Worm (Caenorhabditis elegans): Measurements from ENCODE around the gene M151.10.
A peak's percentile ranks its signal among the peaks of the same experiment; 100 is the strongest.

M151.10 gene

DNA sequence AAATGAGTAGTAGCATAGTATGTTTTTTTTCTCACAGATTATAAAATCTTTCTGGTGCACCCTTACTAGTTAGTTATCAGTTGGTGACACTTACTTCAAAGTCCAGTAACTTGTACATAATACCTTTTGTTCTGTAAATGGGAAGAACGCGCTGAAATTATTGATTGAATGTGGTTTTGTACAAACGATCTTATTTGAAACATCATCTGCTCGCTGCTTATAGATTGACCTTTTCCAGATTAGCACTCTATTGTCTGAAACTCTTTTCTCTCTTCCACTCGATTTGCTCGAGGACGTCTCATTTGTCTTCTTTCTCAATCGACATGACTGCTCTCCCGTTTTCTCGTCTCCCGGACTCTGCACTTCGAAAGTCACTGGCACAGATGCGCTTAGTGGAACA is 7.0 kb upstream of the M151.10 start, which contains the start of gene fbxb-33:
TSS of gene fbxb-33 (plus strand) at position 301 of the 400 bp plus-strand sequence.
- no peak for TF ChIP-seq nhr-41 (GFP tag; IDR thresholded peaks at IDR 0.05)
- TF ChIP-seq zag-1 (tag; optimal IDR thresholded peaks at IDR 0.05): no peak
- TF ChIP-seq hmg-1.1 (GFP tag; IDR thresholded peaks at IDR 0.05): no peak
- TF ChIP-seq nhr-28 (tag; optimal IDR thresholded peaks at IDR 0.05): no peak
- no peak for TF ChIP-seq ceh-20 (GFP tag; IDR thresholded peaks at IDR 0.05)
- no peak for TF ChIP-seq mdl-1 (tag; optimal IDR thresholded peaks at IDR 0.05)
- no peak for TF ChIP-seq F26F4.8 (GFP tag; conservative IDR thresholded peaks at IDR 0.05)

DNA sequence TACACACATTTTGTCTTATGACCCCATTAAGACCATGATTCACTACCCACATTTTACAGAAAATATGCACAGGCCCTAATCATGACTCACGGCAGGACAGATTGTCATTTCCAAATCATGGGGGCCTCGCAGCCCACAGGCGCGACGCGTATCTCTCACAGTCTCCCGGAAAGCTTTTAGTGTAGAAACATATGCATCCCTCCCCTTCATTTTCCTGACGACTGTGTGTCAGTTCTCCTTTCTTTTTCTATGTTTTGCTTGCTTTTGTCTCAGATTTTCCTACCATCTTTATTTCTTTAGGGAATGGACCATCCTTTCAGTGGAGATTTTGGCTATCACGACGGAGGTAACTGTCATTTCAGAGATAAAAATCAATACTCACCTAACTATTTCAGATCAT is 1.1 kb upstream of the M151.10 start, which contains the start of gene M151.1:
TSS of gene M151.1 (plus strand) at position 301 of the 400 bp plus-strand sequence.
- no peak for TF ChIP-seq zip-11 (GFP tag; IDR thresholded peaks at IDR 0.05)
- no peak for TF ChIP-seq lsy-2 (tag; optimal IDR thresholded peaks at IDR 0.05)
- TF ChIP-seq cey-2 (tag; optimal IDR thresholded peaks at IDR 0.05; ENCODE audit: borderline replicate concordance, insufficient read depth): no peak
- no peak for TF ChIP-seq gei-8 (GFP tag; optimal IDR thresholded peaks at IDR 0.05)
- no peak for TF ChIP-seq lin-39 (tag; optimal IDR thresholded peaks at IDR 0.05)
- no peak for TF ChIP-seq mdt-29 (GFP tag; IDR thresholded peaks at IDR 0.05)
- no peak for TF ChIP-seq lin-38 (GFP tag; IDR thresholded peaks at IDR 0.05)
- TF ChIP-seq F10B5.3 (tag; optimal IDR thresholded peaks at IDR 0.05): no peak
- TF ChIP-seq lin-13 (GFP tag; optimal IDR thresholded peaks at IDR 0.05): no peak

DNA sequence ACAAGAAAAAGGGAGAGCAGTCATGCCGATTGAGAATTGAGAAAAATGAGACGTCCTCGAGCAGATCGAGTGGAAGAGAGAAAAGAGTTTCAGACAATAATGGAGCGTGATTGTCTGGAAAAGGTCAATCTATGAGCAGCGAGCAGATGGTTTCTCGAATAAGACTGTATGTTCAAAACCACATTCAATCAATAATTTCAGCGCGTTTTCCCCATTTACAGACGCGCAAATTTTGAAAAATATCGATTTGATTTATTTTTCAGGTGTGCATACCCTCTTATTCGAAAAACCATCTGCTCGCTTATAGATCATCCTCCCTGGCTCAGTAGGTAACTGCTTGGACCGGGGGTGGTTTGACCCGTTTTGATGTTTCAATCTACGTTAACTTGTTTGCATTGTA is 859 bp downstream of the M151.10 start, which contains the start of gene fbxb-31:
TSS of gene fbxb-31 (minus strand) at position 101 of the 400 bp plus-strand sequence.
- TF ChIP-seq dmd-8 (GFP tag; IDR thresholded peaks at IDR 0.05) (no peak), ceh-28 (tag; optimal IDR thresholded peaks at IDR 0.05) (no peak), snpc-4 (tag; optimal IDR thresholded peaks at IDR 0.05) (no peak), nhr-25 (tag; optimal IDR thresholded peaks at IDR 0.05; ENCODE audit: borderline replicate concordance, insufficient read depth) (no peak), hif-1 (tag; optimal IDR thresholded peaks at IDR 0.05) (no peak), nhr-10 (tag; optimal IDR thresholded peaks at IDR 0.05) (no peak), F26F4.8 (GFP tag; conservative IDR thresholded peaks at IDR 0.05) (no peak), zfp-2 (tag; optimal IDR thresholded peaks at IDR 0.05) (no peak), hlh-11 (tag; optimal IDR thresholded peaks at IDR 0.05) (no peak), attf-4 (tag; optimal IDR thresholded peaks at IDR 0.05) (no peak), nhr-41 (GFP tag; IDR thresholded peaks at IDR 0.05) (no peak), ceh-62 (tag; optimal IDR thresholded peaks at IDR 0.05) (no peak), nhr-237 (tag; optimal IDR thresholded peaks at IDR 0.05) (no peak), F37D6.2 (tag; optimal IDR thresholded peaks at IDR 0.05) (no peak), nhr-76 (tag; optimal IDR thresholded peaks at IDR 0.05) (no peak), gei-8 (GFP tag; optimal IDR thresholded peaks at IDR 0.05) (no peak), unc-62 (GFP tag; optimal IDR thresholded peaks at IDR 0.05 in 1 of 2) (no peak), unc-62 (tag; optimal IDR thresholded peaks at IDR 0.05) (no peak)

DNA sequence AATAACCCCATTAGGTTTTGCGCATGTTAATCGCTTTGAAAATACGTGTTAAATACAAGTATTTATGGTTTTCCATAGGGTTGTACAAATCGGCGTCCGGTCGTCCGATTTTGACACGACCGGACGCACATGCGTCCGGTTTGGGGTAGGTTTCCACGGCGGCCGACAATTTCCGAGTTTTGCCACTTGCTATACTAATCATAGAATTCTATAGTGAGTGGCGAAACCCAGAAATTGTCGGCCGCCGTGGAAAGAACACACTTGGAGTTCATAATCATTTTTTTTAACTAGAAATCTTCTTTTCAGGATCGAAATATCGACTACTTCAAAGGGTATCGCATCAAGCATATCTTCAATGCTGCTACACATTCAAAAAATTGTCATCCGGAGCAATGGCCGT is 5.3 kb downstream of the M151.10 start:
- no peak for TF ChIP-seq nhr-6 (tag; optimal IDR thresholded peaks at IDR 0.05)
- peak in 1 of 2 experiments; percentile 82 for TF ChIP-seq unc-62 (GFP tag; optimal IDR thresholded peaks at IDR 0.05 in 1 of 2)
- TF ChIP-seq unc-62 (tag; optimal IDR thresholded peaks at IDR 0.05): no peak
- no peak for TF ChIP-seq dve-1 (tag; optimal IDR thresholded peaks at IDR 0.05; ENCODE audit: insufficient read depth)

DNA sequence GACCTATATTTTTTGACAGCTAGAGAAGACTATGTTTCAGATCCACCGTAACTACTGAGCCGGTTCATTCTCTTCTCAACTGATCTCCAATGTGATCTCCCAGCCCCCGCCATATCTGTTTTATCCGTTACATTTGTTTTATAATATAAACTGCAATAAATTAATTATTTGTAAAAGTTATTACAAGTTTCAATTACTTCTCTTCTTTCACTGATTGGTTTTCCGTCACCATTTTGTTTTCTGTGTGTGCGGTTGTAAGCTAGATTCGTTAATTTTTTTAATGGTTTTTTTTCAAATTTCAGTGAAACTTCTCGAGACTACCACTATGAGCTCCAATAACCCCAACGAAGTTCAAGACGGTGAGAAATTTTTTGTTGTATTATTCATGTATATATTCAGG is 9.3 kb downstream of the M151.10 start, which contains the start of gene M151.2:
TSS of gene M151.2 (plus strand) at position 301 of the 400 bp plus-strand sequence.
- TF ChIP-seq F49E8.2 (tag; optimal IDR thresholded peaks at IDR 0.05; ENCODE audit: borderline replicate concordance) (no peak), F44E2.7 (GFP tag; IDR thresholded peaks at IDR 0.05) (no peak), lin-1 (GFP tag; IDR thresholded peaks at IDR 0.05) (no peak), D1046.2 (GFP tag; IDR thresholded peaks at IDR 0.05) (no peak), mep-1 (tag; optimal IDR thresholded peaks at IDR 0.05) (no peak), snpc-1.2 (GFP tag; IDR thresholded peaks at IDR 0.05) (no peak), gei-8 (GFP tag; optimal IDR thresholded peaks at IDR 0.05) (no peak), ceh-32 (tag; optimal IDR thresholded peaks at IDR 0.05; ENCODE audit: poor library complexity) (no peak), hmg-1.1 (GFP tag; IDR thresholded peaks at IDR 0.05) (no peak), fkh-10 (GFP tag; optimal IDR thresholded peaks at IDR 0.05) (no peak), aly-2 (tag; optimal IDR thresholded peaks at IDR 0.05) (no peak), daf-12 (tag; optimal IDR thresholded peaks at IDR 0.05) (no peak), egl-43 (GFP tag; IDR thresholded peaks at IDR 0.05) (no peak), attf-4 (tag; optimal IDR thresholded peaks at IDR 0.05) (no peak), T20F7.1 (GFP tag; optimal IDR thresholded peaks at IDR 0.05) (no peak), dmd-9 (GFP tag; IDR thresholded peaks at IDR 0.05) (no peak)

Measured in whole organism, L4 larva.